Fruit fly (Drosophila melanogaster) whole organism, embryonic: ENCODE measurements around the gene Art8.

Experiments
- Abd-B ChIP-seq: fragments of 200-800 bp; sonication (Bioruptor generic); optimal IDR thresholded peaks from 2 replicates; lab custom pipeline; 2018; ENCODE audit warnings: missing biosample characterization, mild to moderate bottlenecking, missing genetic modification characterization, moderate library complexity
- Antp ChIP-seq: fragments of 200-800 bp; sonication (Bioruptor generic); optimal IDR thresholded peaks from 3 replicates; lab custom pipeline; 2016; ENCODE audit warnings: missing biosample characterization, missing genetic modification characterization
- Bteb2 ChIP-seq: fragments of 200-800 bp; sonication (Bioruptor generic); optimal IDR thresholded peaks from 2 replicates; lab custom pipeline; 2016; ENCODE audit warnings: missing biosample characterization, missing genetic modification characterization
- CG11247 ChIP-seq: fragments of 200-800 bp; sonication (Bioruptor generic); IDR thresholded peaks from 2 replicates; pipeline ENCODE4 v1.3.6; 2022; ENCODE audit warnings: missing biosample characterization, missing genetic modification characterization
- CG12299 ChIP-seq: fragments of 200-800 bp; sonication (Bioruptor generic); optimal IDR thresholded peaks from 2 replicates; lab custom pipeline; 2018; ENCODE audit warnings: missing biosample characterization, mild to moderate bottlenecking, missing genetic modification characterization
- CG15269 ChIP-seq: fragments of 200-800 bp; sonication (Bioruptor generic); optimal IDR thresholded peaks from 2 replicates; lab custom pipeline; 2018; ENCODE audit warnings: missing biosample characterization, mild to moderate bottlenecking, missing genetic modification characterization, moderate library complexity
- CG1529 ChIP-seq: fragments of 200-800 bp; sonication (Bioruptor generic); optimal IDR thresholded peaks from 3 replicates; lab custom pipeline; 2018; ENCODE audit warnings: missing biosample characterization, missing genetic modification characterization
- CG16815 ChIP-seq: fragments of 200-800 bp; sonication (Bioruptor generic); optimal IDR thresholded peaks from 3 replicates; lab custom pipeline; 2017; ENCODE audit warnings: missing biosample characterization, mild to moderate bottlenecking, missing genetic modification characterization
- CG17802 ChIP-seq: fragments of 200-800 bp; sonication (Bioruptor generic); optimal IDR thresholded peaks from 2 replicates; lab custom pipeline; 2018; ENCODE audit warnings: missing biosample characterization, mild to moderate bottlenecking, missing genetic modification characterization, moderate library complexity
- CG18262 ChIP-seq: fragments of 200-800 bp; optimal IDR thresholded peaks from 3 replicates; lab custom pipeline; 2019; ENCODE audit warnings: missing biosample characterization, mild to moderate bottlenecking, missing genetic modification characterization, moderate library complexity
- CG18764 ChIP-seq: fragments of 200-800 bp; sonication (Bioruptor generic); optimal IDR thresholded peaks from 3 replicates; lab custom pipeline; 2016; ENCODE audit warnings: missing biosample characterization, missing genetic modification characterization
- CG30431 ChIP-seq: fragments of 200-800 bp; sonication (Bioruptor generic); optimal IDR thresholded peaks from 2 replicates; lab custom pipeline; 2017; ENCODE audit warnings: missing biosample characterization, missing genetic modification characterization
- CG3065 ChIP-seq: fragments of 200-800 bp; sonication (Bioruptor generic); optimal IDR thresholded peaks from 2 replicates; lab custom pipeline; 2016; ENCODE audit warnings: missing biosample characterization, missing genetic modification characterization
- CG31365 ChIP-seq: fragments of 200-800 bp; sonication (Bioruptor generic); optimal IDR thresholded peaks from 2 replicates; lab custom pipeline; 2018; ENCODE audit warnings: missing biosample characterization, mild to moderate bottlenecking, missing genetic modification characterization
- CG31388 ChIP-seq: fragments of 200-800 bp; sonication (Bioruptor generic); optimal IDR thresholded peaks from 2 replicates; lab custom pipeline; 2016; ENCODE audit warnings: missing biosample characterization, missing genetic modification characterization
- CG32767 ChIP-seq: fragments of 200-800 bp; sonication (Bioruptor generic); IDR thresholded peaks from 2 replicates; pipeline ENCODE4 v1.3.6; 2022; ENCODE audit warnings: missing biosample characterization, missing genetic modification characterization
- CG3995 ChIP-seq: fragments of 200-800 bp; sonication (Bioruptor generic); optimal IDR thresholded peaks from 3 replicates; lab custom pipeline; 2016; ENCODE audit warnings: missing biosample characterization, missing genetic modification characterization
- CG8290 ChIP-seq, 3 experiments: fragments of 200-800 bp; sonication (Bioruptor generic); optimal IDR thresholded peaks; 2 replicates each; lab custom pipeline; 2016 to 2019; ENCODE audit warnings: missing biosample characterization in 3 of 3, missing genetic modification characterization in 3 of 3, mild to moderate bottlenecking in 2 of 3, moderate library complexity in 1 of 3
- CG8388 ChIP-seq: fragments of 200-800 bp; sonication (Bioruptor generic); optimal IDR thresholded peaks from 2 replicates; lab custom pipeline; 2019; ENCODE audit warnings: missing biosample characterization, mild to moderate bottlenecking, missing genetic modification characterization, moderate library complexity
- CG9727 ChIP-seq: fragments of 200-800 bp; sonication (Bioruptor generic); optimal IDR thresholded peaks from 3 replicates; lab custom pipeline; 2017; ENCODE audit warnings: missing biosample characterization, mild to moderate bottlenecking, missing genetic modification characterization
- Dref ChIP-seq: fragments of 200-800 bp; sonication (Bioruptor generic); IDR thresholded peaks from 2 replicates; pipeline ENCODE4 v1.3.6; 2022; ENCODE audit warnings: missing biosample characterization, missing genetic modification characterization
- Mes4 ChIP-seq: fragments of 200-800 bp; sonication (Bioruptor generic); optimal IDR thresholded peaks from 2 replicates; lab custom pipeline; 2016; ENCODE audit warnings: missing biosample characterization, missing genetic modification characterization
- Nf-YC ChIP-seq: fragments of 200-800 bp; optimal IDR thresholded peaks from 3 replicates; lab custom pipeline; 2019; ENCODE audit warnings: missing biosample characterization, mild to moderate bottlenecking, missing genetic modification characterization, moderate library complexity
- Oli ChIP-seq: fragments of 200-800 bp; sonication (Bioruptor generic); optimal IDR thresholded peaks from 2 replicates; lab custom pipeline; 2018; ENCODE audit warnings: missing biosample characterization, mild to moderate bottlenecking, missing genetic modification characterization, moderate library complexity
- Sox102F ChIP-seq: fragments of 200-800 bp; sonication (Bioruptor generic); optimal IDR thresholded peaks from 2 replicates; lab custom pipeline; 2018; ENCODE audit warnings: missing biosample characterization, mild to moderate bottlenecking, missing genetic modification characterization, moderate library complexity
- Stat92E ChIP-seq, 3 experiments: fragments of >200 bp in 2 of 3; fragments of 200-800 bp in 1 of 3; sonication (Bioruptor generic) in 1 of 3; optimal IDR thresholded peaks; 2 replicates each; lab custom pipeline; 2017 to 2019; ENCODE audit warnings: missing biosample characterization in 3 of 3, missing genetic modification characterization in 3 of 3, mild to moderate bottlenecking in 1 of 3, moderate library complexity in 1 of 3
- Tbp ChIP-seq: fragments of >200 bp; optimal IDR thresholded peaks from 2 replicates; lab custom pipeline; 2018; ENCODE audit warnings: missing biosample characterization, missing genetic modification characterization
- Xbp1 ChIP-seq: fragments of 200-800 bp; sonication (Bioruptor generic); optimal IDR thresholded peaks from 3 replicates; lab custom pipeline; 2016; ENCODE audit warnings: missing biosample characterization, mild to moderate bottlenecking, missing genetic modification characterization
- ac ChIP-seq: fragments of 200-800 bp; sonication (Bioruptor generic); optimal IDR thresholded peaks from 3 replicates; lab custom pipeline; 2017; ENCODE audit warnings: missing biosample characterization, mild to moderate bottlenecking, missing genetic modification characterization
- aop ChIP-seq: fragments of 200-800 bp; sonication (Bioruptor generic); IDR thresholded peaks from 2 replicates; pipeline ENCODE4 v1.3.6; 2022; ENCODE audit warnings: missing biosample characterization, missing genetic modification characterization
- cas ChIP-seq: fragments of 200-800 bp; sonication (Bioruptor generic); IDR thresholded peaks from 2 replicates; pipeline ENCODE4 v1.3.6; 2022; ENCODE audit warnings: missing biosample characterization, missing genetic modification characterization
- crol ChIP-seq: fragments of 200-800 bp; sonication (Bioruptor generic); IDR thresholded peaks from 2 replicates; pipeline ENCODE4 v1.3.6; 2022; ENCODE audit warnings: missing biosample characterization, missing genetic modification characterization
- emc ChIP-seq: fragments of 200-800 bp; sonication (Bioruptor generic); optimal IDR thresholded peaks from 2 replicates; lab custom pipeline; 2016; ENCODE audit warnings: missing biosample characterization, missing genetic modification characterization
- en ChIP-seq: fragments of 200-800 bp; sonication (Bioruptor generic); optimal IDR thresholded peaks from 2 replicates; lab custom pipeline; 2016; ENCODE audit warnings: missing biosample characterization, missing genetic modification characterization
- fd64A ChIP-seq: fragments of 200-800 bp; sonication (Bioruptor generic); optimal IDR thresholded peaks from 3 replicates; lab custom pipeline; 2018; ENCODE audit warnings: missing biosample characterization, mild to moderate bottlenecking, missing genetic modification characterization
- grn ChIP-seq: fragments of 200-800 bp; sonication (Bioruptor generic); optimal IDR thresholded peaks from 3 replicates; lab custom pipeline; 2017; ENCODE audit warnings: missing biosample characterization, missing genetic modification characterization
- gt ChIP-seq: fragments of 200-800 bp; sonication (Bioruptor generic); IDR thresholded peaks from 2 replicates; pipeline ENCODE4 v1.3.6; 2022; ENCODE audit warnings: missing biosample characterization, missing genetic modification characterization
- ham ChIP-seq: fragments of 200-800 bp; sonication (Bioruptor generic); IDR thresholded peaks from 2 replicates; pipeline ENCODE4 v1.3.6; 2022; ENCODE audit warnings: missing biosample characterization, missing genetic modification characterization
- jing ChIP-seq: fragments of 200-800 bp; sonication (Bioruptor generic); optimal IDR thresholded peaks from 2 replicates; lab custom pipeline; 2018; ENCODE audit warnings: missing biosample characterization, mild to moderate bottlenecking, missing genetic modification characterization
- nau ChIP-seq: fragments of 200-800 bp; sonication (Bioruptor generic); optimal IDR thresholded peaks from 3 replicates; lab custom pipeline; 2017; ENCODE audit warnings: missing biosample characterization, mild to moderate bottlenecking, missing genetic modification characterization, missing genetic modification reagents
- pan ChIP-seq, 4 experiments: fragments of >200 bp in 3 of 4; fragments of 200-800 bp in 1 of 4; sonication (Bioruptor generic) in 1 of 4; optimal IDR thresholded peaks in 3 of 4; IDR thresholded peaks in 1 of 4; 2 replicates each; pipeline versions ENCODE4 v1.3.6 to Lab custom; 2017 to 2022; ENCODE audit warnings: missing biosample characterization in 2 of 4, missing genetic modification characterization in 2 of 4, mixed read lengths in 1 of 4
- sob ChIP-seq: fragments of 200-800 bp; sonication (Bioruptor generic); IDR thresholded peaks from 2 replicates; pipeline ENCODE4 v1.3.6; 2022; ENCODE audit warnings: missing biosample characterization, missing genetic modification characterization
- sqz ChIP-seq: fragments of 200-800 bp; sonication (Bioruptor generic); optimal IDR thresholded peaks from 3 replicates; lab custom pipeline; 2018; ENCODE audit warnings: missing biosample characterization, mild to moderate bottlenecking, missing genetic modification characterization
- sr ChIP-seq: fragments of 200-800 bp; sonication (Bioruptor generic); IDR thresholded peaks from 3 replicates; pipeline ENCODE4 v1.3.6; 2022; ENCODE audit warnings: missing biosample characterization, missing genetic modification characterization
- ssp ChIP-seq: fragments of 200-800 bp; sonication (Bioruptor generic); IDR thresholded peaks from 2 replicates; pipeline ENCODE4 v1.3.6; 2022; ENCODE audit warnings: missing biosample characterization, missing genetic modification characterization
- toy ChIP-seq: fragments of 200-800 bp; sonication (Bioruptor generic); IDR thresholded peaks from 2 replicates; pipeline ENCODE4 v1.3.6; 2022; ENCODE audit warnings: missing biosample characterization, missing genetic modification characterization
- trh ChIP-seq: fragments of 200-800 bp; sonication (Bioruptor generic); optimal IDR thresholded peaks from 2 replicates; lab custom pipeline; 2016; ENCODE audit warnings: missing biosample characterization, missing genetic modification characterization
- wor ChIP-seq: fragments of 200-800 bp; sonication (Bioruptor generic); IDR thresholded peaks from 2 replicates; pipeline ENCODE4 v1.3.6; 2022; ENCODE audit warnings: missing biosample characterization, missing genetic modification characterization

Art8 gene

dm6 chr2L:11037583-11038517 lies 27.0 kb upstream of the Art8 start (continued):
- TF ChIP-seq emc (GFP tag; lab: Kevin White, UChicago) = no peak
- peak; percentile 78 for TF ChIP-seq CG18262 (tag; lab: Kevin White, UChicago)
- TF ChIP-seq wor (GFP tag; lab: Robert Waterston, UW) = 0 out of 2 replicates have a peak, but pooled peaks have one; percentile 24
- TF ChIP-seq grn (GFP tag; lab: Kevin White, UChicago) = peak; percentile 65
- peak; percentile 34 for TF ChIP-seq nau (GFP tag; lab: Kevin White, UChicago)
- no peak for TF ChIP-seq trh (GFP tag; lab: Kevin White, UChicago)
- TF ChIP-seq Dref (GFP tag; lab: Robert Waterston, UW) = no peak
- TF ChIP-seq Bteb2 (GFP tag; lab: Kevin White, UChicago) = peak; percentile 53
- TF ChIP-seq Stat92E (GFP tag; optimal IDR thresholded peaks at IDR 0.05; lab: Kevin White, UChicago) = no peak
- no peak for TF ChIP-seq CG17802 (tag; lab: Kevin White, UChicago)
- TF ChIP-seq sob (GFP tag; lab: Robert Waterston, UW) = 0 out of 2 replicates have a peak, but pooled peaks have one; percentile 27
- no peak for TF ChIP-seq CG31388 (GFP tag; lab: Kevin White, UChicago)
- no peak for TF ChIP-seq pan (optimal IDR thresholded peaks at IDR 0.05; lab: Kevin White, UChicago)
- TF ChIP-seq pan (GFP tag; optimal IDR thresholded peaks at IDR 0.05 in 1 of 2, IDR thresholded peaks at IDR 0.05 in 1 of 2) = no peak
- no peak for TF ChIP-seq sqz (GFP tag; lab: Kevin White, UChicago)
- TF ChIP-seq CG12299 (tag; lab: Kevin White, UChicago) = no peak
- TF ChIP-seq CG11247 (GFP tag; lab: Robert Waterston, UW) = peak; percentile 10; the same call in 1 of the 2 replicates
- TF ChIP-seq Sox102F (GFP tag; lab: Kevin White, UChicago) = peak; percentile 76
- TF ChIP-seq aop (GFP tag; lab: Robert Waterston, UW) = no peak
- TF ChIP-seq ssp = peak; percentile 46
- no peak for TF ChIP-seq CG30431 (GFP tag; lab: Kevin White, UChicago)
- peak; percentile 88 for TF ChIP-seq crol
- TF ChIP-seq CG3065 (GFP tag; lab: Kevin White, UChicago) = no peak
- peak; percentile 54 for TF ChIP-seq CG9727 (GFP tag; lab: Kevin White, UChicago)
- peak; percentile 62 for TF ChIP-seq Mes4 (GFP tag; lab: Kevin White, UChicago)
- no peak for TF ChIP-seq Tbp
- no peak for TF ChIP-seq Nf-YC
- TF ChIP-seq fd64A (GFP tag; lab: Kevin White, UChicago) = no peak
- peak; percentile 72 for TF ChIP-seq CG8388 (GFP tag; lab: Kevin White, UChicago)
- peak; percentile 80 for TF ChIP-seq Oli (tag; lab: Kevin White, UChicago)
- peak; percentile 65 for TF ChIP-seq CG15269
- TF ChIP-seq cas (GFP tag; lab: Robert Waterston, UW) = no peak
- TF ChIP-seq Antp (GFP tag; lab: Kevin White, UChicago) = peak; percentile 7
- no peak for TF ChIP-seq toy (GFP tag; lab: Robert Waterston, UW)
- peak; percentile 2 for TF ChIP-seq jing (GFP tag; lab: Kevin White, UChicago)
- no peak for TF ChIP-seq Abd-B (GFP tag; lab: Kevin White, UChicago)
- TF ChIP-seq CG31365 (tag; lab: Kevin White, UChicago) = no peak
- no peak for TF ChIP-seq ac
- no peak for TF ChIP-seq en (GFP tag; lab: Kevin White, UChicago)
- TF ChIP-seq CG1529 (GFP tag; lab: Kevin White, UChicago) = peak; percentile 36
- TF ChIP-seq CG3995 = no peak
- TF ChIP-seq Xbp1 = peak; percentile 62
- TF ChIP-seq CG18764 (GFP tag; lab: Kevin White, UChicago) = no peak
- TF ChIP-seq ham (GFP tag; lab: Robert Waterston, UW) = no peak
- peak; percentile 48; the same call in 1 of the 2 replicates for TF ChIP-seq CG32767 (GFP tag; lab: Robert Waterston, UW)
- no peak for TF ChIP-seq sr (GFP tag; lab: Robert Waterston, UW)
- TF ChIP-seq gt = no peak
- TF ChIP-seq CG8290 (GFP tag; optimal IDR thresholded peaks at IDR 0.05; lab: Kevin White, UChicago) = peak; percentile 14
- TF ChIP-seq CG8290 (tag; optimal IDR thresholded peaks at IDR 0.05; lab: Kevin White, UChicago) = peak in 1 of 2 experiments; percentile 16
- TF ChIP-seq CG16815 = peak; percentile 52
